Worm (Caenorhabditis elegans) whole organism, late embryonic: ENCODE data around the gene T05B4.10.

Source experiments
- Y22D7AL.16 ChIP-seq: sonication (generic microtip); optimal IDR thresholded peaks from 2 replicates; lab custom pipeline; 2016; ENCODE audit warnings: missing genetic modification characterization, missing compliant biosample characterization
- ceh-24 ChIP-seq: sonication (generic microtip); optimal IDR thresholded peaks from 2 replicates; lab custom pipeline; 2016; ENCODE audit warnings: mild to moderate bottlenecking, missing genetic modification characterization, missing compliant biosample characterization
- ceh-45 ChIP-seq: fragments of 200-800 bp; sonication (Bioruptor generic); IDR thresholded peaks from 2 replicates; pipeline ENCODE4 v1.3.6; 2022; ENCODE audit warnings: missing genetic modification reagents, missing genetic modification characterization, missing compliant biosample characterization
- ets-4 ChIP-seq: sonication (generic microtip); optimal IDR thresholded peaks from 2 replicates; lab custom pipeline; 2016; ENCODE audit warnings: missing genetic modification characterization, missing compliant biosample characterization
- hlh-30 ChIP-seq: sonication (generic microtip); optimal IDR thresholded peaks from 2 replicates; lab custom pipeline; 2017; ENCODE audit warnings: antibody characterized with exemption, missing genetic modification characterization, missing compliant biosample characterization; ENCODE audit not compliant: insufficient read depth
- lim-6 ChIP-seq: sonication (generic microtip); optimal IDR thresholded peaks from 2 replicates; lab custom pipeline; 2016; ENCODE audit warnings: missing genetic modification characterization, missing compliant biosample characterization
- lin-11 ChIP-seq: fragments of 200-800 bp; sonication (Bioruptor generic); optimal IDR thresholded peaks from 2 replicates; lab custom pipeline; 2018; ENCODE audit warnings: mild to moderate bottlenecking, missing genetic modification characterization, missing compliant biosample characterization
- nfya-1 ChIP-seq: sonication (generic microtip); optimal IDR thresholded peaks from 2 replicates; lab custom pipeline; 2017; ENCODE audit warnings: missing genetic modification characterization, mild to moderate bottlenecking, missing compliant biosample characterization, antibody characterized with exemption, moderate library complexity
- nhr-11 ChIP-seq: fragments of 150-350 bp; optimal IDR thresholded peaks from 2 replicates; lab custom pipeline; 2014; ENCODE audit warnings: missing biosample characterization, missing genetic modification characterization
- sox-4 ChIP-seq: sonication (generic microtip); optimal IDR thresholded peaks from 2 replicates; lab custom pipeline; 2017; ENCODE audit warnings: mild to moderate bottlenecking, missing genetic modification characterization, inconsistent platforms, missing compliant biosample characterization
- tbx-2 ChIP-seq: sonication (generic microtip); optimal IDR thresholded peaks from 2 replicates; lab custom pipeline; 2016; ENCODE audit warnings: missing genetic modification characterization, missing compliant biosample characterization
- unc-86 ChIP-seq: sonication (generic microtip); optimal IDR thresholded peaks from 2 replicates; lab custom pipeline; 2016; ENCODE audit warnings: missing genetic modification characterization, missing compliant biosample characterization

DNA sequence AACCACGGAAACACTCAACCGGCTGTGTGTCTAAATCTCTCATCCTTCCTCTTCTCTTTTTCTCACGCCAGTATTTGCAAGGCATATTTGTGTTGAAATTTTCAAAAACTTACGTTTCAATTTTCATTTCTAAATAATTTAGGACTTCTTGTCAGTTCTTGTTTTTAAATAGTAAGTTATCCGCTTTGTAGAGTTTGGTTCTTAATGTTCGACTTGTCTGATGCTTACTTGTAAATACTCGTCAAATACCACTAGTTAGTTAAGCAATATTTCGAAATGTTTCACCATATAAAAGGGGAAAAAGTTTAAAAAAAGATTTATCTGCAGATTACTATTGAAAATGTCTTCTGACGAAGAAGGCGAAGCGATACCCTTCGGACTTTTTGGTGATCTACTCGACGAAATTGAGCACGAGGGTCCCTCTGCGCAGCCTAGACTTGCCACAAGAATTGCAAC is 44.0 kb upstream of the T05B4.10 start, which contains the start of gene Y45G5AM.3:
- TF ChIP-seq unc-86 (tag; lab: Kevin White, UChicago) (no peak), Y22D7AL.16 (no peak), sox-4 (tag; lab: Kevin White, UChicago) (no peak), hlh-30 (no peak), tbx-2 (tag; lab: Kevin White, UChicago) (no peak), nhr-11 (tag; lab: Kevin White, UChicago) (no peak), ceh-24 (tag; lab: Kevin White, UChicago) (no peak), lim-6 (tag; lab: Kevin White, UChicago) (no peak), ets-4 (tag; lab: Kevin White, UChicago) (no peak), lin-11 (tag; lab: Kevin White, UChicago) (no peak), ceh-45 (no peak), nfya-1 (tag; lab: Kevin White, UChicago) (no peak)
